Worm (Caenorhabditis elegans): Measurements from ENCODE around the gene mgrn-1.

The mgrn-1 gene

ce11 chrX:14297209-14297608, 14.3 kb downstream of the mgrn-1 start (continued):
- TF ChIP-seq mab-5 (tag; optimal IDR thresholded peaks at IDR 0.05) (peak; percentile 44), R02D3.7 (tag; optimal IDR thresholded peaks at IDR 0.05) (no peak)

DNA sequence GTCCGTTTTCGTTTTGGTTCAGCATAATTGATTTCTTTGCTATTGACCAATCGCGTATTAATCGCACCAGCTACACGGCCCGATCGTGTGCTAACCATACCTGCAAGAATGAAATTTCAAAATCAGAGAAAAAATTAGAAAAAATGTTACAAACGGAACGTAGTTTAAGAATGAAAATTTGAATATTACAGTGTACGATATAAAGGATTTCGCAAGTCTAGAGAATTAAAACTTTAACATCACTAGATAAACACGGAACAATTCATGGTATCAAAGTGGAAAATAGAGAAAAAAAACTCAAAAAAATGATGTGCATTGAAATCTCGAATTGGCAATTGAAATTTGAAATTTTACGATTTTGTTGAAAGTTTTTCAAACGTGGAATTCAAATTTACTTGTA, 14.9 kb downstream of the mgrn-1 start, which contains the start of gene madd-3:
Gene madd-3, minus strand, starts transcription at position 101 of the 400 bp plus-strand sequence.
- TF ChIP-seq elt-1 (tag; optimal IDR thresholded peaks at IDR 0.05) = no peak
- TF ChIP-seq mab-5 (tag; optimal IDR thresholded peaks at IDR 0.05) = no peak
- TF ChIP-seq sma-3 (GFP tag; optimal IDR thresholded peaks at IDR 0.05) = no peak
- no peak for TF ChIP-seq aly-2 (tag; optimal IDR thresholded peaks at IDR 0.05)
- no peak for TF ChIP-seq sem-4 (tag; optimal IDR thresholded peaks at IDR 0.05)
- TF ChIP-seq egl-27 (tag; optimal IDR thresholded peaks at IDR 0.05) = no peak
- TF ChIP-seq mdl-1 (tag; optimal IDR thresholded peaks at IDR 0.05) = no peak
- no peak for TF ChIP-seq unc-39 (tag; optimal IDR thresholded peaks at IDR 0.05)
- no peak for TF ChIP-seq ceh-16 (tag; optimal IDR thresholded peaks at IDR 0.05)
- no peak for TF ChIP-seq gmeb-1 (tag; optimal IDR thresholded peaks at IDR 0.05)
- no peak for TF ChIP-seq dmd-4 (tag; optimal IDR thresholded peaks at IDR 0.05)
- no peak for TF ChIP-seq skn-1 (tag; optimal IDR thresholded peaks at IDR 0.05)
- no peak for TF ChIP-seq nhr-12 (tag; optimal IDR thresholded peaks at IDR 0.05)
- no peak for TF ChIP-seq nhr-77 (tag; optimal IDR thresholded peaks at IDR 0.05)
- no peak for TF ChIP-seq ztf-4 (tag; optimal IDR thresholded peaks at IDR 0.05)
- no peak for TF ChIP-seq ztf-11 (tag; optimal IDR thresholded peaks at IDR 0.05)

ce11 chrX:14292632-14293031, 18.9 kb downstream of the mgrn-1 start:
- no peak for TF ChIP-seq sma-3 (GFP tag; optimal IDR thresholded peaks at IDR 0.05)
- TF ChIP-seq lsy-2 (tag; optimal IDR thresholded peaks at IDR 0.05) = peak in 1 of 2 experiments; percentile 9
- peak; percentile 47 for TF ChIP-seq nhr-129 (tag; optimal IDR thresholded peaks at IDR 0.05)
- TF ChIP-seq ama-1 (optimal IDR thresholded peaks at IDR 0.05) = no peak
- TF ChIP-seq nhr-25 (tag; optimal IDR thresholded peaks at IDR 0.05) = no peak
- TF ChIP-seq ztf-4 (tag; optimal IDR thresholded peaks at IDR 0.05) = peak; percentile 18
- TF ChIP-seq zag-1 (tag; optimal IDR thresholded peaks at IDR 0.05) = no peak
- TF ChIP-seq nhr-12 (tag; optimal IDR thresholded peaks at IDR 0.05) = no peak
- peak; percentile 65 for TF ChIP-seq sma-9 (GFP tag; optimal IDR thresholded peaks at IDR 0.05)
- no peak for TF ChIP-seq sma-9 (tag; optimal IDR thresholded peaks at IDR 0.05)
- TF ChIP-seq unc-55 (GFP tag; optimal IDR thresholded peaks at IDR 0.05) = no peak
- TF ChIP-seq F13H6.1 (tag; optimal IDR thresholded peaks at IDR 0.05) = peak; percentile 77
- TF ChIP-seq nhr-10 (tag; optimal IDR thresholded peaks at IDR 0.05) = no peak
- TF ChIP-seq ceh-82 (tag; optimal IDR thresholded peaks at IDR 0.05) = no peak
- TF ChIP-seq skn-1 (tag; optimal IDR thresholded peaks at IDR 0.05) = no peak
- TF ChIP-seq unc-39 (tag; optimal IDR thresholded peaks at IDR 0.05) = no peak
- no peak for TF ChIP-seq fos-1 (tag; optimal IDR thresholded peaks at IDR 0.05)
- no peak for TF ChIP-seq elt-1 (tag; optimal IDR thresholded peaks at IDR 0.05)
- no peak for TF ChIP-seq nhr-21 (tag; optimal IDR thresholded peaks at IDR 0.05)
- TF ChIP-seq elt-3 (tag; optimal IDR thresholded peaks at IDR 0.05) = no peak
- no peak for TF ChIP-seq lin-39 (tag; optimal IDR thresholded peaks at IDR 0.05)
- no peak for TF ChIP-seq C34F6.9 (tag; optimal IDR thresholded peaks at IDR 0.05)
- peak; percentile 15 for TF ChIP-seq sem-4 (tag; optimal IDR thresholded peaks at IDR 0.05)
- no peak for TF ChIP-seq unc-62 (GFP tag; optimal IDR thresholded peaks at IDR 0.05)

ce11 chrX:14289993-14290392, 21.5 kb downstream of the mgrn-1 start:
- TF ChIP-seq nhr-237 (tag; optimal IDR thresholded peaks at IDR 0.05) (no peak), crh-2 (tag; optimal IDR thresholded peaks at IDR 0.05) (no peak), ZK546.5 (tag; optimal IDR thresholded peaks at IDR 0.05) (no peak), alr-1 (tag; optimal IDR thresholded peaks at IDR 0.05) (no peak), lin-39 (tag; optimal IDR thresholded peaks at IDR 0.05) (no peak), skn-1 (tag; optimal IDR thresholded peaks at IDR 0.05) (no peak), unc-55 (GFP tag; optimal IDR thresholded peaks at IDR 0.05) (no peak), lin-13 (GFP tag; optimal IDR thresholded peaks at IDR 0.05) (no peak)

- TF ChIP-seq egl-27 (tag; optimal IDR thresholded peaks at IDR 0.05) (no peak), peb-1 (tag; optimal IDR thresholded peaks at IDR 0.05) (no peak), nhr-237 (tag; optimal IDR thresholded peaks at IDR 0.05) (no peak), ceh-82 (tag; optimal IDR thresholded peaks at IDR 0.05) (no peak), alr-1 (tag; optimal IDR thresholded peaks at IDR 0.05) (no peak), nhr-10 (tag; optimal IDR thresholded peaks at IDR 0.05) (no peak), nhr-129 (tag; optimal IDR thresholded peaks at IDR 0.05) (peak; percentile 50), sma-3 (GFP tag; optimal IDR thresholded peaks at IDR 0.05) (no peak), sma-9 (GFP tag; optimal IDR thresholded peaks at IDR 0.05) (peak; percentile 75), sma-9 (tag; optimal IDR thresholded peaks at IDR 0.05) (no peak), mab-5 (tag; optimal IDR thresholded peaks at IDR 0.05) (no peak), F13H6.1 (tag; optimal IDR thresholded peaks at IDR 0.05) (peak; percentile 87), C34F6.9 (tag; optimal IDR thresholded peaks at IDR 0.05) (peak; percentile 30), nhr-77 (tag; optimal IDR thresholded peaks at IDR 0.05) (no peak), crh-2 (tag; optimal IDR thresholded peaks at IDR 0.05) (peak; percentile 22), R02D3.7 (tag; optimal IDR thresholded peaks at IDR 0.05) (no peak), mdl-1 (tag; optimal IDR thresholded peaks at IDR 0.05) (no peak), ceh-16 (tag; optimal IDR thresholded peaks at IDR 0.05) (no peak), mbf-1 (tag; optimal IDR thresholded peaks at IDR 0.05) (no peak), ztf-1 (GFP tag; conservative IDR thresholded peaks at IDR 0.05) (no peak), elt-1 (tag; optimal IDR thresholded peaks at IDR 0.05) (no peak), lsy-2 (tag; optimal IDR thresholded peaks at IDR 0.05) (peak in 1 of 2 experiments; percentile 51), nhr-6 (tag; optimal IDR thresholded peaks at IDR 0.05) (no peak), elt-3 (tag; optimal IDR thresholded peaks at IDR 0.05) (no peak), Y55F3AM.14 (GFP tag; optimal IDR thresholded peaks at IDR 0.05) (no peak), skn-1 (tag; optimal IDR thresholded peaks at IDR 0.05) (no peak)
Measured at ce11 chrX:14287888-14288287, 23.6 kb downstream of the mgrn-1 start.

Measured in whole organism, L2 larva.